Worm (Caenorhabditis elegans) whole organism, L3 larva: Measurements from ENCODE around the gene eftu-2.

Experiments
- R02D3.7 ChIP-seq: fragments of 150-350 bp; optimal IDR thresholded peaks from 2 replicates; lab custom pipeline; 2014; ENCODE audit warnings: missing biosample characterization, missing genetic modification characterization
- ZK546.5 ChIP-seq: sonication (generic microtip); optimal IDR thresholded peaks from 2 replicates; lab custom pipeline; 2017; ENCODE audit warnings: missing biosample characterization, missing genetic modification characterization
- ceh-16 ChIP-seq: sonication (generic microtip); optimal IDR thresholded peaks from 2 replicates; lab custom pipeline; 2017; ENCODE audit warnings: missing biosample characterization, missing genetic modification characterization
- ceh-28 ChIP-seq: fragments of 150-350 bp; optimal IDR thresholded peaks from 2 replicates; lab custom pipeline; 2014; ENCODE audit warnings: missing biosample characterization, missing genetic modification reagents, missing genetic modification characterization
- ceh-82 ChIP-seq: fragments of 150-350 bp; optimal IDR thresholded peaks from 2 replicates; lab custom pipeline; 2014; ENCODE audit warnings: missing biosample characterization, missing genetic modification characterization
- ceh-9 ChIP-seq: sonication (generic microtip); optimal IDR thresholded peaks from 2 replicates; lab custom pipeline; 2018; ENCODE audit warnings: missing biosample characterization, missing genetic modification characterization
- egl-27 ChIP-seq: sonication (generic microtip); optimal IDR thresholded peaks from 4 replicates; lab custom pipeline; 2017; ENCODE audit warnings: missing biosample characterization, missing genetic modification reagents, missing genetic modification characterization
- elt-1 ChIP-seq: fragments of 150-350 bp; optimal IDR thresholded peaks from 2 replicates; lab custom pipeline; 2014; ENCODE audit warnings: missing biosample characterization, missing genetic modification characterization
- elt-2 ChIP-seq: sonication (generic microtip); optimal IDR thresholded peaks from 2 replicates; lab custom pipeline; 2016; ENCODE audit warnings: missing genetic modification reagents, mild to moderate bottlenecking, missing genetic modification characterization, missing compliant biosample characterization
- elt-3 ChIP-seq, 3 experiments: fragments of 150-350 bp in 1 of 3; sonication (generic microtip) in 2 of 3; optimal IDR thresholded peaks; 2 replicates in 2 of 3; 4 replicates in 1 of 3; lab custom pipeline; 2014 to 2017; ENCODE audit warnings: missing biosample characterization in 3 of 3, missing genetic modification characterization in 3 of 3
- eor-1 ChIP-seq, 2 experiments: fragments of 150-350 bp; optimal IDR thresholded peaks; 2 replicates each; lab custom pipeline; 2014 to 2018; ENCODE audit warnings: missing biosample characterization in 2 of 2, missing genetic modification characterization in 2 of 2
- fkh-10 ChIP-seq: sonication (generic microtip); optimal IDR thresholded peaks from 2 replicates; lab custom pipeline; 2017; ENCODE audit warnings: missing biosample characterization, missing genetic modification reagents, missing genetic modification characterization
- fkh-2 ChIP-seq: fragments of 150-350 bp; optimal IDR thresholded peaks from 2 replicates; lab custom pipeline; 2014; ENCODE audit warnings: missing biosample characterization, missing genetic modification reagents, missing genetic modification characterization
- fos-1 ChIP-seq: fragments of 150-350 bp; optimal IDR thresholded peaks from 2 replicates; lab custom pipeline; 2014; ENCODE audit warnings: missing biosample characterization, missing genetic modification characterization
- hmg-11 ChIP-seq: sonication (generic microtip); optimal IDR thresholded peaks from 2 replicates; lab custom pipeline; 2016; ENCODE audit warnings: missing genetic modification characterization, missing compliant biosample characterization
- jun-1 ChIP-seq: fragments of 150-350 bp; optimal IDR thresholded peaks from 2 replicates; lab custom pipeline; 2014; ENCODE audit warnings: missing biosample characterization, missing genetic modification reagents, missing genetic modification characterization
- lin-39 ChIP-seq: fragments of 150-350 bp; optimal IDR thresholded peaks from 2 replicates; lab custom pipeline; 2018; ENCODE audit warnings: missing biosample characterization, missing genetic modification reagents, missing genetic modification characterization
- lsy-12 ChIP-seq: sonication (generic microtip); optimal IDR thresholded peaks from 2 replicates; lab custom pipeline; 2016; ENCODE audit warnings: mild to moderate bottlenecking, missing genetic modification characterization, missing compliant biosample characterization
- mdl-1 ChIP-seq: fragments of 150-350 bp; optimal IDR thresholded peaks from 2 replicates; lab custom pipeline; 2014; ENCODE audit warnings: missing biosample characterization, missing genetic modification characterization
- nfya-1 ChIP-seq: sonication (generic microtip); optimal IDR thresholded peaks from 2 replicates; lab custom pipeline; 2017; ENCODE audit warnings: missing genetic modification characterization, mild to moderate bottlenecking, missing compliant biosample characterization, antibody characterized with exemption, moderate library complexity; ENCODE audit not compliant: insufficient read depth
- nhr-11 ChIP-seq: fragments of 150-350 bp; optimal IDR thresholded peaks from 2 replicates; lab custom pipeline; 2014; ENCODE audit warnings: missing biosample characterization, missing genetic modification characterization
- nhr-12 ChIP-seq: fragments of 150-350 bp; optimal IDR thresholded peaks from 2 replicates; lab custom pipeline; 2014; ENCODE audit warnings: missing biosample characterization, missing genetic modification characterization
- nhr-23 ChIP-seq: fragments of 150-350 bp; optimal IDR thresholded peaks from 2 replicates; lab custom pipeline; 2014; ENCODE audit warnings: missing biosample characterization, missing genetic modification reagents, missing genetic modification characterization
- nhr-77 ChIP-seq: fragments of 150-350 bp; optimal IDR thresholded peaks from 2 replicates; lab custom pipeline; 2014; ENCODE audit warnings: missing biosample characterization, missing genetic modification characterization
- pha-4 ChIP-seq: fragments of 150-350 bp; optimal IDR thresholded peaks from 2 replicates; lab custom pipeline; 2014; ENCODE audit warnings: missing biosample characterization, missing genetic modification reagents, missing genetic modification characterization
- pqm-1 ChIP-seq: fragments of 150-350 bp; optimal IDR thresholded peaks from 2 replicates; lab custom pipeline; 2017; ENCODE audit warnings: missing biosample characterization, missing genetic modification characterization, inconsistent platforms
- sea-2 ChIP-seq: fragments of 150-350 bp; sonication (generic microtip); optimal IDR thresholded peaks from 4 replicates; lab custom pipeline; 2014; ENCODE audit warnings: missing biosample characterization, missing genetic modification reagents, missing genetic modification characterization
- skn-1 ChIP-seq: fragments of 150-350 bp; optimal IDR thresholded peaks from 2 replicates; lab custom pipeline; 2014; ENCODE audit warnings: missing biosample characterization, missing genetic modification characterization
- snpc-4 ChIP-seq: fragments of 150-350 bp; optimal IDR thresholded peaks from 2 replicates; lab custom pipeline; 2014; ENCODE audit warnings: missing biosample characterization, missing genetic modification characterization
- tbx-2 ChIP-seq: sonication (generic microtip); optimal IDR thresholded peaks from 2 replicates; lab custom pipeline; 2016; ENCODE audit warnings: mild to moderate bottlenecking, missing genetic modification characterization, missing compliant biosample characterization
- zag-1 ChIP-seq: fragments of 150-350 bp; optimal IDR thresholded peaks from 2 replicates; lab custom pipeline; 2014; ENCODE audit warnings: missing biosample characterization, missing genetic modification characterization
- ztf-4 ChIP-seq: fragments of 150-350 bp; optimal IDR thresholded peaks from 2 replicates; lab custom pipeline; 2014; ENCODE audit warnings: missing biosample characterization, missing genetic modification characterization

Gene eftu-2

DNA sequence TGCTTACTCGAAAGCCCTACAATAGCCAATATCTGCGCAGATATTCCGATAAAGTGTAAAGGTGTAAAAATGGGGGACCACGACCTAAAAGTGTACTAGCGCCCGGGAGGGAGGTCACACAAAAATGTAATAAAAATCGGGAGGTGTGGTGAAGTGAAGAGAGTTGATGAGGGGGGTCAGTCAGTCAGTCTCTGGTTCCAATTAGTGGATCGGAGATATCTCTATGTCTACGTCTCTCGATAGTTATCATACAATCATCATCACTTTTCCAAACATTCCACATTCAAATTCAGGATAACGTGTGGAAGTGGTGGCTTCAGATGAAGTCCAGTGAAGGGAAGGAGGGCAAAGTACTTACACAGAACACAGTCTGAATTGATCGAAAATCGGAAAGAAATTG is 33.3 kb upstream of the eftu-2 start:
- TF ChIP-seq snpc-4 (tag; lab: Kevin White, UChicago), result no peak
- TF ChIP-seq ztf-4 (tag; lab: Kevin White, UChicago), result no peak
- TF ChIP-seq eor-1 (tag; optimal IDR thresholded peaks at IDR 0.05; lab: Kevin White, UChicago), result no peak
- no peak for TF ChIP-seq pqm-1 (tag; lab: Kevin White, UChicago)
- TF ChIP-seq fkh-2 (tag; lab: Kevin White, UChicago), result no peak
- no peak for TF ChIP-seq nhr-77 (tag; lab: Kevin White, UChicago)
- no peak for TF ChIP-seq egl-27 (tag; lab: Kevin White, UChicago)
- no peak for TF ChIP-seq ceh-82 (tag; lab: Kevin White, UChicago)
- no peak for TF ChIP-seq ceh-9 (tag; lab: Kevin White, UChicago)
- TF ChIP-seq, all 47 proteins: peak for 0

DNA sequence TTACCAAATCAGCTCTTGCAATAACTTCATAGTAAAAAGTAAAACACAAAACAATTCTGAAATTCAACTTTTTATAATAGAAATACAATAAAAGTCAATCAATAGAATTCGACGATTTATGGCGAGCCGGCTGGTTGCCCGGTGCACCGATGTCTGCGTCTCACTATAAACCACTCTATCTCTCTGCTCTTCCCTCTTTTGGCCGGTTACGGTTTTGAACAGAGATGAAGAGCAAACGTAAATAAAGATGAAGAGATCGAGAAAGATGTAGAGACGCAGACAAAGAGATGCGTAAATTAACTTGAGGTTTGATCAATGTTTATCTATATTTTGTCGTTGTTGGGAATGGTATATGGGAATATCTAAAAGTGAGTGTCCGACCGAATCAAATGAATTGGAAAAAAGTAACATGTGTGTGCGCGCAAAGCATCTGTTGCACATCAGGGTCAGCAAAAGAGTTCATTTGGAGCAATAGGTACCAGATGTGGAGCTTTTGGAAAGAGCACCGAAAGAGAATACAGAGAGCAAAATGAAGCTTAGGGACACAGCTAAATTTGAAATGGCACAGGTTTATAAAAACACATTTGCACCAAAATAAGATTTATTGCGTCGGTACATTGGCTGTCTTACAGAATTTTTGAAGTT is 29.0 kb upstream of the eftu-2 start:
- peak; percentile 30 for TF ChIP-seq elt-2
- TF ChIP-seq ceh-28 (tag; lab: Kevin White, UChicago), result no peak
- no peak for TF ChIP-seq pqm-1 (tag; lab: Kevin White, UChicago)
- no peak for TF ChIP-seq fos-1 (tag; lab: Kevin White, UChicago)
- TF ChIP-seq pha-4, result peak; percentile 93
- TF ChIP-seq jun-1 (tag; lab: Kevin White, UChicago), result no peak
- no peak for TF ChIP-seq fkh-2 (tag; lab: Kevin White, UChicago)
- TF ChIP-seq hmg-11 (tag; lab: Kevin White, UChicago), result no peak
- no peak for TF ChIP-seq zag-1 (tag; lab: Kevin White, UChicago)
- TF ChIP-seq nhr-11 (tag; lab: Kevin White, UChicago), result no peak
- TF ChIP-seq nhr-23 (tag; lab: Kevin White, UChicago), result no peak
- no peak for TF ChIP-seq mdl-1 (tag; lab: Kevin White, UChicago)
- no peak for TF ChIP-seq nfya-1 (tag; lab: Kevin White, UChicago)
- TF ChIP-seq, all 47 proteins: peak for 2

DNA sequence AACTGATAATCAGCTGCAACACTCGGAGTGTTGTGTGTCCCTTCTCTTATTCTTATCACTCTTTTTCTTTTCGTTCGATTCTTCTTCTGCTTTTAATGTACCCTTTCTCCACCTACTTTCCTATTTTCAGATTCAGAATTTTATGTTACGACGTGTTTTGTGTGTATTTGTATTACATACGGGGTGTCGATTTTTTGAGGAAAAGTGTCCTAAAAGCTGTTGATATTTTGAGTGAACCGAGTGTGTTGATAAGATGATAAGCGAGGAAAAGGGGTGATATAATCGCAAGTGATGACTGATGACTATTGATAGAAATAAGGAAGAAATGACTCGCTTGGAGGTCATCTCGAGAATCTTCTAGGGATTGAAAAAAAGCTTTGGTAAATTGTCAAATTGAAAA is 28.0 kb upstream of the eftu-2 start:
- TF ChIP-seq sea-2 (GFP tag; lab: Kevin White, UChicago) (no peak), elt-2 (peak; percentile 88), skn-1 (tag; lab: Kevin White, UChicago) (peak; percentile 83), lsy-12 (no peak), pqm-1 (tag; lab: Kevin White, UChicago) (peak; percentile 85), nhr-23 (tag; lab: Kevin White, UChicago) (no peak), egl-27 (tag; lab: Kevin White, UChicago) (no peak), pha-4 (peak; percentile 1), jun-1 (tag; lab: Kevin White, UChicago) (peak; percentile 50), tbx-2 (no peak), mdl-1 (tag; lab: Kevin White, UChicago) (no peak), zag-1 (tag; lab: Kevin White, UChicago) (no peak), elt-1 (tag; lab: Kevin White, UChicago) (no peak), R02D3.7 (tag; lab: Kevin White, UChicago) (no peak), ceh-16 (tag; lab: Kevin White, UChicago) (no peak), fkh-2 (tag; lab: Kevin White, UChicago) (no peak), ceh-28 (tag; lab: Kevin White, UChicago) (no peak)
- TF ChIP-seq, all 47 proteins: peak for 5

DNA sequence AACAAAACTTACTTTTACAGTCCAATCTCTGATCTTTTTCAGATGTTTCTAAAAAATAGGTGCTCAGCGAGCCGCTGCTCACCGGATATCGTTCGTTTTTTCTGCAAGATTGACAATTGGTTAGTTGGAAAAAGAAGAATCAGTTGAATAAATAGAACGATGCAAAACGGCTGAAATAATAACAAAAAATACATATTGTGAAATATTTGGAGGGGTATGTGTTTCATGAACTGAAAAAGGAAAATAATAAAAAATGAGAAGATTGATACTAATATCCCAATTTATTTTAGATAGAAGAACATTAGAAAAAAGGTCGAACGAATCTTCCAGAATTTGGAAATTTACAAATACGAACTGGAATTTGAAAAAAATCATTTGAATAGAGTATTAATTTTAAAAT is 27.3 kb upstream of the eftu-2 start, which contains the start of gene frm-2:
Gene frm-2 (minus strand): TSS at position 101 of the 400 bp plus-strand sequence.
- TF ChIP-seq jun-1 (tag; lab: Kevin White, UChicago) (no peak), ZK546.5 (tag; lab: Kevin White, UChicago) (no peak), elt-3 (tag; optimal IDR thresholded peaks at IDR 0.05; lab: Kevin White, UChicago) (no peak), ztf-4 (tag; lab: Kevin White, UChicago) (no peak), nhr-23 (tag; lab: Kevin White, UChicago) (no peak), lin-39 (no peak), fkh-10 (no peak), snpc-4 (tag; lab: Kevin White, UChicago) (no peak), zag-1 (tag; lab: Kevin White, UChicago) (no peak), nhr-12 (tag; lab: Kevin White, UChicago) (no peak)
- TF ChIP-seq, all 47 proteins: peak for 0
